Worm (Caenorhabditis elegans): ENCODE measurements around the gene B0454.6.

ce11 chrII:3005499-3005898, 27.1 kb upstream of the B0454.6 start, which contains the start of gene lido-12:
- TF ChIP-seq elt-1 (tag; optimal IDR thresholded peaks at IDR 0.05) (no peak), ceh-16 (tag; optimal IDR thresholded peaks at IDR 0.05) (no peak), lin-13 (GFP tag; optimal IDR thresholded peaks at IDR 0.05) (no peak), R02D3.7 (tag; optimal IDR thresholded peaks at IDR 0.05) (no peak), fos-1 (tag; optimal IDR thresholded peaks at IDR 0.05) (no peak)
